Fruit fly (Drosophila melanogaster): Measurements from ENCODE around the gene Surf6.
A peak's percentile ranks its signal among the peaks of the same experiment; 100 is the strongest.

DNA sequence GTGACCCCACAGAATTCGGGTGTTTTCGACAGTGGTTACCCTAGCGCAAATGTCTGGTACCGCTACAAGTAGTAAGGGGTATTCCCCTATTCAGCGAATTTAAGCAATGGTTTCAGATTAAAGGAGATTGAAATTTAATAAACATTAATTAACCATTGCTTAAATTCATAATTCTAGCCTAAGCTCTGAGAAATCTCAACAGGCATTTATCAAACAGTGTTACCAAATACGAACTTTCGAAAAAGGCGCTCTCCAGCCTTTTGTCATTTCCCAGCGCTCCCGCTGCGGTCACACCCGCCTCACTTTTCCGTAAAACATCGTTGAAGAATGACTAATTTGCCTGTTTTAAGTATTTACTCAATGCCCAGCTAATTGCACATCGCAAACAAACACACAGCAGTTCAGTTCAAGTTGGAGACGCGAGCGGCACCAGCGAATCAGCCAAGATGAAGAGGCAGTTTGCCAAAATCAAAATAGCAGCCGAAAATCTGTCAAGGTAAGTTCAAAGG, at the start of gene Surf6, which contains the start of gene RhoGAP92B:
- no peak for TF ChIP-seq dac (GFP tag; optimal IDR thresholded peaks at IDR 0.05)
- TF ChIP-seq salr (GFP tag; optimal IDR thresholded peaks at IDR 0.05) = no peak
- TF ChIP-seq esn (GFP tag; optimal IDR thresholded peaks at IDR 0.05) = peak; percentile 50
- peak; percentile 67 for TF ChIP-seq topi (GFP tag; optimal IDR thresholded peaks at IDR 0.05)
- TF ChIP-seq Sox15 (GFP tag; optimal IDR thresholded peaks at IDR 0.05) = peak; percentile 27
- peak; percentile 62 for TF ChIP-seq CG3919 (GFP tag; optimal IDR thresholded peaks at IDR 0.05)
- TF ChIP-seq Lpt (GFP tag; optimal IDR thresholded peaks at IDR 0.05) = no peak
- peak; percentile 31 for TF ChIP-seq Ets96B (tag; optimal IDR thresholded peaks at IDR 0.05)
- TF ChIP-seq CG6792 (GFP tag; optimal IDR thresholded peaks at IDR 0.05) = peak; percentile 47
- no peak for TF ChIP-seq Eip93F (GFP tag; optimal IDR thresholded peaks at IDR 0.05)
- TF ChIP-seq CG16779 (tag; optimal IDR thresholded peaks at IDR 0.05) = peak; percentile 49
